Fruit fly (Drosophila melanogaster): ENCODE measurements around the gene CG42342.

DNA sequence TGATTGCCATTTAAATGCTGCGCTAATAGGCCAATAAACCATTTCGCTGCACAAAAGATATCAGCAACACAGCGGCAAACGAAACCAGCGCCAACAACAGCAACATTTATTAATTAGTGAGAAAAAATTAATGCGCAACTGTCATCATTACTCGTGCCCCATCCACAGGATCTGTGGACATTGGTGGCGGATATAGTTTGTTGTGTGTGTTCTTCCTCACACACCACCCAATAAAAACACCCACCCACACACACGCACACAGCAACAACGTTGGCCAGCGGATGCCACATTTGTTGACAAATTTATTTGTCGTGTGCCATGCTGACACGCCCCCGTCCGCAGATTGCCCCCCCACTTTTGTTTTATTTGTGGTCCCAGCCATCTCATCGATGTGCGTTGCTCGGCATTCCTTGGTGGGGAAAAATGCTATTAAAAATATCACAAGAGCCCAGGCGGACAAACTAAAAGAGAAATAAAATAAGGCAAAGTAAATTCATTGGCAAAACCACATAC, 15.6 kb downstream of the CG42342 start:
- TF ChIP-seq CTCF (optimal IDR thresholded peaks at IDR 0.05) = no peak
- TF ChIP-seq CG8478 (optimal IDR thresholded peaks at IDR 0.05) = no peak
